Fruit fly (Drosophila melanogaster): ENCODE data around the gene CIAPIN1.

Gene CIAPIN1

DNA sequence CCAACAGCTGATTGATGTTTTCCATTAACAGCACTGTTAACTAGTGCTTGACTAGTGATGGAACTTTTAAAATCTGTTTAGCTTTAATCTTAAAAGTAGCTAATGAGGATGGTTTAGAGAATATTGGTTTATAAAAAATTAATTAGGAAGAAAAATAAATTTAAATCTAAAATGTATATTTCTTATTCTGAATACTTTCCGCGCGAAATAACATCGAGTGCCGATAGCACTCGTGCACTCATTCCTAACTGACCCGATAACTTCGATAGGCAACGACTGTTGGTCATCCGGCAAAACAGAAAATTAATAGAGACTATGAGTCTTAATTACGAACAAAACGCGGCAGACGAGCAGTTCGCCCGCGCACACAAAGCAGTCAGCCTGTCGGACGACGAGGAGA lies 29.0 kb downstream of the CIAPIN1 start, which contains the start of the genes THG and Rnmt (continued):
- peak; percentile 54; the same call in 1 of the 2 replicates for TF ChIP-seq sens-2 (GFP tag; IDR thresholded peaks at IDR 0.05)
- peak; percentile 85 for TF ChIP-seq Doc3 (GFP tag; IDR thresholded peaks at IDR 0.05; ENCODE audit: partially characterized antibody)
- TF ChIP-seq jumu (GFP tag; optimal IDR thresholded peaks at IDR 0.05): peak; percentile 58
- TF ChIP-seq CG6683 (GFP tag; optimal IDR thresholded peaks at IDR 0.05): peak; percentile 41
- TF ChIP-seq NFAT (GFP tag; IDR thresholded peaks at IDR 0.05): peak; percentile 84
- TF ChIP-seq Mes4 (GFP tag; optimal IDR thresholded peaks at IDR 0.05): peak; percentile 37
- peak; percentile 55 for TF ChIP-seq Antp (GFP tag; optimal IDR thresholded peaks at IDR 0.05)
- peak; percentile 41; the same call in 1 of the 2 replicates for TF ChIP-seq ato (GFP tag; IDR thresholded peaks at IDR 0.05; ENCODE audit: partially characterized antibody)
- TF ChIP-seq CG15479 (GFP tag; optimal IDR thresholded peaks at IDR 0.05): no peak
- TF ChIP-seq CG2889 (GFP tag; IDR thresholded peaks at IDR 0.05): peak; percentile 52; the same call in 2 of the 3 replicates
- TF ChIP-seq CG13775 (GFP tag; optimal IDR thresholded peaks at IDR 0.05): peak; percentile 84
- TF ChIP-seq CG5245 (GFP tag; optimal IDR thresholded peaks at IDR 0.05): peak; percentile 59
- peak; percentile 56 for TF ChIP-seq Camta (GFP tag; optimal IDR thresholded peaks at IDR 0.05)
- TF ChIP-seq CG1024 (GFP tag; IDR thresholded peaks at IDR 0.05): peak; percentile 70
- peak; percentile 33 for TF ChIP-seq en (GFP tag; optimal IDR thresholded peaks at IDR 0.05)
- peak; percentile 43 for TF ChIP-seq slou (GFP tag; optimal IDR thresholded peaks at IDR 0.05)
- TF ChIP-seq CG10654 (GFP tag; optimal IDR thresholded peaks at IDR 0.05): peak; percentile 79
- TF ChIP-seq CG9437 (GFP tag; optimal IDR thresholded peaks at IDR 0.05): peak; percentile 46
- no peak for TF ChIP-seq sc (optimal IDR thresholded peaks at IDR 0.05)
- peak; percentile 61 for TF ChIP-seq sc (GFP tag; optimal IDR thresholded peaks at IDR 0.05)
- peak; percentile 0 for TF ChIP-seq NK7.1 (GFP tag; optimal IDR thresholded peaks at IDR 0.05)
- peak; percentile 66 for TF ChIP-seq HLH54F (GFP tag; optimal IDR thresholded peaks at IDR 0.05)
- TF ChIP-seq fru (optimal IDR thresholded peaks at IDR 0.05): no peak
- peak; percentile 71 for TF ChIP-seq CG18764 (GFP tag; optimal IDR thresholded peaks at IDR 0.05)
- peak; percentile 85 for TF ChIP-seq tna (GFP tag; IDR thresholded peaks at IDR 0.05; ENCODE audit: partially characterized antibody)
- peak; percentile 28; the same call in 1 of the 2 replicates for TF ChIP-seq Ravus (GFP tag; IDR thresholded peaks at IDR 0.05)
- TF ChIP-seq CG9609 (GFP tag; optimal IDR thresholded peaks at IDR 0.05): no peak
- peak; percentile 70 for TF ChIP-seq CG10209 (GFP tag; optimal IDR thresholded peaks at IDR 0.05)
- TF ChIP-seq ham (GFP tag; IDR thresholded peaks at IDR 0.05): peak; percentile 46; the same call in 1 of the 2 replicates
- TF ChIP-seq toy (GFP tag; IDR thresholded peaks at IDR 0.05): 0 out of 2 replicates have a peak, but pooled peaks have one; percentile 28
- peak; percentile 81 for TF ChIP-seq CG2678 (tag; optimal IDR thresholded peaks at IDR 0.05)
- no peak for TF ChIP-seq cad (GFP tag; optimal IDR thresholded peaks at IDR 0.05)
- TF ChIP-seq stwl (tag; optimal IDR thresholded peaks at IDR 0.05): peak; percentile 72
- peak; percentile 83 for TF ChIP-seq NfI (GFP tag; optimal IDR thresholded peaks at IDR 0.05)
- TF ChIP-seq H2.0 (GFP tag; IDR thresholded peaks at IDR 0.05): peak; percentile 84
- peak; percentile 78 for TF ChIP-seq CG18011 (GFP tag; optimal IDR thresholded peaks at IDR 0.05)
- peak; percentile 91 for TF ChIP-seq ci (GFP tag; IDR thresholded peaks at IDR 0.05)
- peak; percentile 16 for TF ChIP-seq CG3163 (GFP tag; optimal IDR thresholded peaks at IDR 0.05)
- TF ChIP-seq croc (GFP tag; conservative IDR thresholded peaks at IDR 0.05): peak; percentile 65
- peak; percentile 81 for TF ChIP-seq CG33557 (GFP tag; optimal IDR thresholded peaks at IDR 0.05)
- TF ChIP-seq Spps (tag; optimal IDR thresholded peaks at IDR 0.05): peak; percentile 62
- no peak for TF ChIP-seq Doc2 (GFP tag; IDR thresholded peaks at IDR 0.05)
- TF ChIP-seq seq (GFP tag; IDR thresholded peaks at IDR 0.05): peak; percentile 49; the same call in 1 of the 2 replicates
- TF ChIP-seq CG34224 (GFP tag; IDR thresholded peaks at IDR 0.05; ENCODE audit: partially characterized antibody): peak; percentile 84
- TF ChIP-seq ken (GFP tag; IDR thresholded peaks at IDR 0.05): peak; percentile 85
- TF ChIP-seq CG7786 (GFP tag; optimal IDR thresholded peaks at IDR 0.05): peak; percentile 50
- TF ChIP-seq pho (GFP tag; optimal IDR thresholded peaks at IDR 0.05): peak; percentile 67
- TF ChIP-seq CG14014 (GFP tag; IDR thresholded peaks at IDR 0.05): peak; percentile 86
- no peak for TF ChIP-seq btn (GFP tag; optimal IDR thresholded peaks at IDR 0.05)
- TF ChIP-seq ash1 (GFP tag; optimal IDR thresholded peaks at IDR 0.05): no peak
- TF ChIP-seq CG13894 (tag; optimal IDR thresholded peaks at IDR 0.05): peak; percentile 74
- peak; percentile 83 for TF ChIP-seq H15 (GFP tag; IDR thresholded peaks at IDR 0.05)
